Worm (Caenorhabditis elegans) whole organism, L4 larva: Measurements from ENCODE around the gene F54F2.7.

ENCODE experiments used
- ZK546.5 ChIP-seq, 2 experiments: sonication (generic microtip); optimal IDR thresholded peaks; 2 replicates each; lab custom pipeline; 2017; ENCODE audit warnings: missing biosample characterization in 2 of 2, missing genetic modification characterization in 2 of 2
- mdl-1 ChIP-seq, 2 experiments: fragments of 150-350 bp in 1 of 2; sonication (generic microtip) in 1 of 2; optimal IDR thresholded peaks; 2 replicates each; lab custom pipeline; 2014 to 2017; ENCODE audit warnings: missing biosample characterization in 2 of 2, missing genetic modification characterization in 2 of 2
- nhr-11 ChIP-seq: fragments of 150-350 bp; optimal IDR thresholded peaks from 2 replicates; lab custom pipeline; 2014; ENCODE audit warnings: missing biosample characterization, missing genetic modification characterization
- nhr-237 ChIP-seq: sonication (generic microtip); optimal IDR thresholded peaks from 2 replicates; lab custom pipeline; 2017; ENCODE audit warnings: missing biosample characterization, missing genetic modification characterization

DNA sequence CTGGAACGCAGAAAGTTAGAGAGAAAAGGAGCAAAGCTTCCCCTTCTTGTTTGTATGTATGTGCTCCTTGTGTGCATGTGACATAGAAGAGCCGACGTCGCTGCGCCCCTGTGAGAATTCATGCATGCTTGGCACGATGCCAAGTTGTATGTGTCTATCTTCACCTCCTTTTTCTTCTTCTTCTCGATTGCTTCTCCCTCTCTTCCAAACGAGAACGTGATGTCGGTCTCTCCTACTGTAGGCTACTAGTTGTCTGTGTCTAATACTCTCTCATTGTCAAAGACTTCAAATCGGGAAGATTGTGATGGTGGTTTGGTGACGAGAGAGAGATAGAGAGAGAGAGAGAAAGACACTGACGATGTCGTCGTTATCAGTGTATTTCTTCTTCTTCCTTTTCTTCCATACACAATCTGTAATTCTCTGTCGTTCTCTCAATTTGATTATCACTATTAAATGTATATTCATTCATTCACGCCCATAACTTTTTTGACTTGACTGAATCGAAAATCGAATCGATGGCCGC lies 9.9 kb downstream of the F54F2.7 start:
- TF ChIP-seq ZK546.5 (tag; optimal IDR thresholded peaks at IDR 0.05; lab: Kevin White, UChicago): peak in 1 of 2 experiments; percentile 21
- peak; percentile 77 to 97 for TF ChIP-seq mdl-1 (tag; optimal IDR thresholded peaks at IDR 0.05; lab: Kevin White, UChicago)
- TF ChIP-seq nhr-237: no peak
- peak; percentile 80 for TF ChIP-seq nhr-11
